Fruit fly (Drosophila melanogaster) S2 (cell line): ENCODE data around the gene tbc.

Source experiments
- CG8478 ChIP-seq: fragments of >200 bp; optimal IDR thresholded peaks from 2 replicates; lab custom pipeline; 2018
- CTCF ChIP-seq, 2 experiments: fragments of >200 bp; optimal IDR thresholded peaks; 2 replicates each; lab custom pipeline; 2018

DNA sequence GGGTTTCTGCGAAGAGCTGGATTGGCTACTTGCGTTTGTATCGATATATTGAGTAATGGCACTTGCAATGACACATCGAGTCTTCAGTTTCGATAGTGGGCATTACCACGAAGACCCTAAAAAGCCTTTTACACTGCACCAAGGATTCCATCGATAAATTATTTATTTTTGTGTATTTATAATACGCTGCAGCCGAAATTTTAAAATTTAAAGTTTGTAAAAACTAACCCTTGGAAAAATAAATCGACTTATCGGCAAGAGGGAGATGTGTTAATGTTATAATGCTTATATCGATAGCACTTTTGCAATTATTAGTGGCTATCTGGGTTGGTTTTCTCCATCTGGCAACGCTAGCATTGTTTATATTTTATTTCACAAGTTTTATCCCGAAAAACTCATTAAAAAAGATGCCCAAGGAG, 25.4 kb upstream of the tbc start, which contains the start of the genes Pp4-19C and cactin:
- TF ChIP-seq CTCF (optimal IDR thresholded peaks at IDR 0.05; lab: Kevin White, UChicago) (no peak), CG8478 (lab: Kevin White, UChicago) (no peak)
